Fruit fly (Drosophila melanogaster): ENCODE measurements around the gene fipi.

Gene fipi

dm6 chr2L:4810697-4811490, 17.1 kb upstream of the fipi start (continued):
- no peak for TF ChIP-seq CG6791 (GFP tag; IDR thresholded peaks at IDR 0.05; ENCODE audit: partially characterized antibody)
- TF ChIP-seq Deaf1 (tag; optimal IDR thresholded peaks at IDR 0.05): no peak
- no peak for TF ChIP-seq gro (GFP tag; optimal IDR thresholded peaks at IDR 0.05)
- TF ChIP-seq Ssrp (tag; optimal IDR thresholded peaks at IDR 0.05): peak; percentile 67
- TF ChIP-seq gcm2 (GFP tag; optimal IDR thresholded peaks at IDR 0.05): no peak
- TF ChIP-seq oc (tag; optimal IDR thresholded peaks at IDR 0.05): no peak
- TF ChIP-seq CG9437 (GFP tag; optimal IDR thresholded peaks at IDR 0.05): peak; percentile 86
- no peak; the same call in 1 of the 2 replicates for TF ChIP-seq CG10959 (GFP tag; IDR thresholded peaks at IDR 0.05)
- TF ChIP-seq shn (GFP tag; optimal IDR thresholded peaks at IDR 0.05): peak; percentile 50
- peak; percentile 68 for TF ChIP-seq Ptx1 (GFP tag; IDR thresholded peaks at IDR 0.05)
- TF ChIP-seq E2f1 (GFP tag; IDR thresholded peaks at IDR 0.05): no peak
- no peak for TF ChIP-seq run (tag; optimal IDR thresholded peaks at IDR 0.05)
- TF ChIP-seq inv (GFP tag; IDR thresholded peaks at IDR 0.05; ENCODE audit: partially characterized antibody): no peak
- peak; percentile 30; the same call in 1 of the 2 replicates for TF ChIP-seq Xrp1 (GFP tag; IDR thresholded peaks at IDR 0.05)
- no peak for TF ChIP-seq chinmo (GFP tag; IDR thresholded peaks at IDR 0.05; ENCODE audit: partially characterized antibody)
- no peak for TF ChIP-seq ash1 (GFP tag; optimal IDR thresholded peaks at IDR 0.05)
- TF ChIP-seq CG33557 (GFP tag; optimal IDR thresholded peaks at IDR 0.05): peak; percentile 65
- TF ChIP-seq rib (GFP tag; IDR thresholded peaks at IDR 0.05): no peak
- TF ChIP-seq CG6654 (GFP tag; optimal IDR thresholded peaks at IDR 0.05): peak; percentile 15
- no peak for TF ChIP-seq Dll (GFP tag; IDR thresholded peaks at IDR 0.05; ENCODE audit: partially characterized antibody)
- peak; percentile 31 for TF ChIP-seq ind (GFP tag; optimal IDR thresholded peaks at IDR 0.05)
- TF ChIP-seq ems (GFP tag; optimal IDR thresholded peaks at IDR 0.05): no peak
- no peak for TF ChIP-seq CG1024 (GFP tag; IDR thresholded peaks at IDR 0.05)
- no peak for TF ChIP-seq CG12236 (GFP tag; optimal IDR thresholded peaks at IDR 0.05)
- no peak for TF ChIP-seq pros (GFP tag; optimal IDR thresholded peaks at IDR 0.05)
- no peak for TF ChIP-seq CG11093 (GFP tag; IDR thresholded peaks at IDR 0.05)
- peak; percentile 56 for TF ChIP-seq HLH54F (GFP tag; optimal IDR thresholded peaks at IDR 0.05)
- no peak; the same call in 1 of the 2 replicates for TF ChIP-seq E2f2 (GFP tag; IDR thresholded peaks at IDR 0.05)
- peak; percentile 47 for TF ChIP-seq Fer2 (tag; optimal IDR thresholded peaks at IDR 0.05)
- peak; percentile 59 for TF ChIP-seq Sox102F (GFP tag; optimal IDR thresholded peaks at IDR 0.05)
- TF ChIP-seq twi (tag; optimal IDR thresholded peaks at IDR 0.05): peak; percentile 46
- TF ChIP-seq lilli (GFP tag; optimal IDR thresholded peaks at IDR 0.05): peak; percentile 60
- TF ChIP-seq trh (GFP tag; optimal IDR thresholded peaks at IDR 0.05): peak; percentile 17
- peak; percentile 23 for TF ChIP-seq Fer3 (tag; optimal IDR thresholded peaks at IDR 0.05)
- peak; percentile 32 for TF ChIP-seq CG1647 (GFP tag; optimal IDR thresholded peaks at IDR 0.05)
- TF ChIP-seq slp2 (GFP tag; optimal IDR thresholded peaks at IDR 0.05): no peak
- TF ChIP-seq ro (GFP tag; IDR thresholded peaks at IDR 0.05): no peak
- no peak for TF ChIP-seq Rx (GFP tag; IDR thresholded peaks at IDR 0.05)
- TF ChIP-seq CG4404 (GFP tag; IDR thresholded peaks at IDR 0.05): no peak
- TF ChIP-seq CG8290 (GFP tag; optimal IDR thresholded peaks at IDR 0.05): peak; percentile 26
- no peak for TF ChIP-seq CG8290 (tag; optimal IDR thresholded peaks at IDR 0.05)
- no peak for TF ChIP-seq B-H1 (GFP tag; IDR thresholded peaks at IDR 0.05)
- TF ChIP-seq HLHmδ (GFP tag; optimal IDR thresholded peaks at IDR 0.05): no peak
- TF ChIP-seq toy (GFP tag; IDR thresholded peaks at IDR 0.05): no peak
- no peak for TF ChIP-seq ap (GFP tag; IDR thresholded peaks at IDR 0.05)
- TF ChIP-seq CG2875 (GFP tag; optimal IDR thresholded peaks at IDR 0.05): peak; percentile 57
- TF ChIP-seq BtbVII (GFP tag; optimal IDR thresholded peaks at IDR 0.05): peak; percentile 69
- peak; percentile 89 for TF ChIP-seq CG31224 (GFP tag; IDR thresholded peaks at IDR 0.05)
- peak; percentile 77 for TF ChIP-seq Hmr (GFP tag; optimal IDR thresholded peaks at IDR 0.05)
- TF ChIP-seq CG30431 (GFP tag; optimal IDR thresholded peaks at IDR 0.05): peak; percentile 53
